Worm (Caenorhabditis elegans) whole organism, L4/young adult: ENCODE data around the gene col-10.

Source experiments
- W03F9.2 ChIP-seq: fragments of 150-350 bp; optimal IDR thresholded peaks from 2 replicates; lab custom pipeline; 2014; ENCODE audit warnings: missing biosample characterization, missing genetic modification characterization
- dao-5 ChIP-seq: sonication (generic microtip); optimal IDR thresholded peaks from 2 replicates; lab custom pipeline; 2016; ENCODE audit warnings: missing genotype, missing genetic modification characterization, moderate library complexity, missing compliant biosample characterization

ce11 chrV:9137618-9138017 is 27.5 kb downstream of the col-10 start, which contains the start of gene pitr-2:
- TF ChIP-seq dao-5: no peak
- TF ChIP-seq W03F9.2: no peak
